Fruit fly (Drosophila melanogaster): ENCODE measurements around the gene mRpS35.

Gene mRpS35

dm6 chr3L:2744963-2745362, 35.7 kb upstream of the mRpS35 start:
- TF ChIP-seq CG1620 (GFP tag; optimal IDR thresholded peaks at IDR 0.05) = no peak
- no peak for TF ChIP-seq CG33017 (tag; optimal IDR thresholded peaks at IDR 0.05)
- TF ChIP-seq Hr96 (GFP tag; optimal IDR thresholded peaks at IDR 0.05) = no peak
- TF ChIP-seq CG7101 (tag; optimal IDR thresholded peaks at IDR 0.05) = no peak
- TF ChIP-seq Crg-1 (GFP tag; optimal IDR thresholded peaks at IDR 0.05) = no peak
- no peak for TF ChIP-seq CG11617 (GFP tag; optimal IDR thresholded peaks at IDR 0.05)
- no peak for TF ChIP-seq ovo (GFP tag; optimal IDR thresholded peaks at IDR 0.05)
- no peak for TF ChIP-seq pad (GFP tag; optimal IDR thresholded peaks at IDR 0.05)
- TF ChIP-seq CG7045 (GFP tag; optimal IDR thresholded peaks at IDR 0.05) = no peak
- no peak for TF ChIP-seq kay (GFP tag; ENCODE audit: borderline replicate concordance)
- no peak for TF ChIP-seq cnc (optimal IDR thresholded peaks at IDR 0.05)
- TF ChIP-seq CG14711 (tag; optimal IDR thresholded peaks at IDR 0.05) = no peak

- TF ChIP-seq CG5204 (GFP tag; optimal IDR thresholded peaks at IDR 0.05) (no peak), CG12768 (GFP tag; optimal IDR thresholded peaks at IDR 0.05) (no peak), CG11617 (GFP tag; optimal IDR thresholded peaks at IDR 0.05) (no peak)
Observed at dm6 chr3L:2745698-2746410, 34.8 kb upstream of the mRpS35 start.

dm6 chr3L:2748359-2748758, 32.3 kb upstream of the mRpS35 start:
- TF ChIP-seq tj (GFP tag; optimal IDR thresholded peaks at IDR 0.05) = no peak
- TF ChIP-seq toe (GFP tag; optimal IDR thresholded peaks at IDR 0.05) = no peak
- no peak for TF ChIP-seq CG7101 (tag; optimal IDR thresholded peaks at IDR 0.05)
- no peak for TF ChIP-seq cnc (optimal IDR thresholded peaks at IDR 0.05)
- no peak for TF ChIP-seq cic (GFP tag; optimal IDR thresholded peaks at IDR 0.05)
- TF ChIP-seq CG5204 (GFP tag; optimal IDR thresholded peaks at IDR 0.05) = no peak
- TF ChIP-seq Clk (GFP tag; optimal IDR thresholded peaks at IDR 0.05) = no peak
- no peak for TF ChIP-seq CG11617 (GFP tag; optimal IDR thresholded peaks at IDR 0.05)

DNA sequence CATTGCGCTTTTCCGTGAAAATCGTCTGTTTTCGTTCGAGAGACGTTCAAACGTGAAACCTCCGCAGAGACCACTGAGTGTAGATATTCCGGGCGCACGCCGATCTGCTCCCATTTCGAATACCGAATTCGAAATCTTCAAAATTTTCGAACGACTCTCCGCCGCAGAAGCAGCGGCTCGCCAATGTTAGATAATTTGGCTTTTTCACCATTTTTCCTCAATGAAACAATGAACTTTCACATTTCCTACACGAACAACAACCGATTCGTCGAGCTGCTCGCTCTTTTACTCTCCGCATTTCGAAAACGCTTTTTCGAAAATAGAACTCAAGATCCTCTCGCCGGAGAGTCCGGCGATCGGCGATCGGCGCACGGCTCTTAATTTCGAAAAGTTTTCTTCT, 18.6 kb upstream of the mRpS35 start:
- TF ChIP-seq bab1 (GFP tag; optimal IDR thresholded peaks at IDR 0.05) (no peak), Crg-1 (GFP tag; optimal IDR thresholded peaks at IDR 0.05) (no peak), cic (GFP tag; optimal IDR thresholded peaks at IDR 0.05) (no peak), CG33017 (tag; optimal IDR thresholded peaks at IDR 0.05) (no peak), Hr96 (GFP tag; optimal IDR thresholded peaks at IDR 0.05) (no peak), toe (GFP tag; optimal IDR thresholded peaks at IDR 0.05) (no peak), CG12768 (GFP tag; optimal IDR thresholded peaks at IDR 0.05) (no peak), Mnt (GFP tag; optimal IDR thresholded peaks at IDR 0.05) (no peak), cnc (optimal IDR thresholded peaks at IDR 0.05) (no peak), CG7045 (GFP tag; optimal IDR thresholded peaks at IDR 0.05) (no peak), pad (GFP tag; optimal IDR thresholded peaks at IDR 0.05) (no peak), CG1620 (GFP tag; optimal IDR thresholded peaks at IDR 0.05) (no peak), CG11617 (GFP tag; optimal IDR thresholded peaks at IDR 0.05) (no peak), CG5204 (GFP tag; optimal IDR thresholded peaks at IDR 0.05) (no peak)

dm6 chr3L:2763762-2764161, 16.9 kb upstream of the mRpS35 start:
- no peak for TF ChIP-seq Crg-1 (GFP tag; optimal IDR thresholded peaks at IDR 0.05)
- TF ChIP-seq cic (GFP tag; optimal IDR thresholded peaks at IDR 0.05) = no peak
- TF ChIP-seq cnc (optimal IDR thresholded peaks at IDR 0.05) = no peak
- no peak for TF ChIP-seq bab1 (GFP tag; optimal IDR thresholded peaks at IDR 0.05)
- TF ChIP-seq CG12768 (GFP tag; optimal IDR thresholded peaks at IDR 0.05) = no peak
- no peak for TF ChIP-seq CG7101 (tag; optimal IDR thresholded peaks at IDR 0.05)
- TF ChIP-seq pad (GFP tag; optimal IDR thresholded peaks at IDR 0.05) = no peak
- TF ChIP-seq CG5204 (GFP tag; optimal IDR thresholded peaks at IDR 0.05) = no peak
- TF ChIP-seq CG11617 (GFP tag; optimal IDR thresholded peaks at IDR 0.05) = no peak
- TF ChIP-seq kay (GFP tag; ENCODE audit: borderline replicate concordance) = no peak
- TF ChIP-seq CG7045 (GFP tag; optimal IDR thresholded peaks at IDR 0.05) = no peak
- no peak for TF ChIP-seq CG1620 (GFP tag; optimal IDR thresholded peaks at IDR 0.05)
- no peak for TF ChIP-seq CG33017 (tag; optimal IDR thresholded peaks at IDR 0.05)

DNA sequence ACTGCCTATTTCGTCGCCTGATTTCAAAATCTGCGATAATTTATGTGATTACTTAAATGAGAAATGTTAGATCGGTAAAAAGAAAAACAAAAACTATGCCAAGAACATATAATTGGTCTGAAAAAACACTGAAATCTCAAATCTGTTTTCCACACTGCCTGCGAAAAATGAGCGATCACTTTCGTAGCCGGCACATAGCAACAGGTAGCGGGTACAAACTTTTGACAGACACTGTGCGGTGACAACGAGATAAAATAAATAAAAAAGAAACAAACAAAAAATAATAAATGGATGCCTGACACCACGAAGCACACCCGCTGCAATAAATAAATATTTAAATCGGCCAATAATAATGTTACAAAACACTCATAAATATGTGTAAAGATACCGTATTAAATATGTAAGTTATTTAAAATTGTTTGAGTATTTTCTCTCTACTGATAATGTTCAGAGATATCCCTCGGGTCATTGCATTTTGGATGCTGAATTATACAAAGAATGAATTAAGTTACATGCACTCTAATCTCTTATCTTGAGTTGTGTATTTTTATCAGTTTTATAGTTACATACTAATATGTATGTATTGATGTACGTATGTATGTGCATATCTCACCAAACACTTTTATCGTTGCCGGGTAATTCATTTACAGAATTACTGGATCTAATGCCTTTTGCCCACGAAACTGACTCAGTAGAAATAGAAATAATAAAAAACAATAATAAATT, 15.5 kb upstream of the mRpS35 start:
- TF ChIP-seq kay (GFP tag; ENCODE audit: borderline replicate concordance) = peak; percentile 94
- no peak for TF ChIP-seq cic (GFP tag; optimal IDR thresholded peaks at IDR 0.05)

- peak; percentile 25 for TF ChIP-seq Mnt (GFP tag; optimal IDR thresholded peaks at IDR 0.05)
- TF ChIP-seq kay (GFP tag; ENCODE audit: borderline replicate concordance) = no peak
- no peak for TF ChIP-seq Hr96 (GFP tag; optimal IDR thresholded peaks at IDR 0.05)
Observed at dm6 chr3L:2765794-2766268, 14.9 kb upstream of the mRpS35 start.

Measured in whole organism, adult.